Worm (Caenorhabditis elegans) whole organism, young adult: Measurements from ENCODE around the gene nhr-201.

ENCODE experiments used
- B0019.2 ChIP-seq: fragments of 200-800 bp; sonication (Bioruptor generic); conservative IDR thresholded peaks from 2 replicates; pipeline ENCODE4 v1.3.6; 2022; ENCODE audit warnings: missing genetic modification reagents, missing genetic modification characterization, missing compliant biosample characterization
- B0035.1 ChIP-seq: sonication (generic microtip); optimal IDR thresholded peaks from 2 replicates; lab custom pipeline; 2016; ENCODE audit warnings: missing genetic modification characterization, mild to moderate bottlenecking, missing compliant biosample characterization, missing genotype, missing genetic modification reagents
- F52B5.7 ChIP-seq: sonication (generic microtip); optimal IDR thresholded peaks from 2 replicates; lab custom pipeline; 2016; ENCODE audit warnings: mild to moderate bottlenecking, missing genetic modification characterization, missing compliant biosample characterization
- F57C9.4 ChIP-seq: sonication (generic microtip); optimal IDR thresholded peaks from 2 replicates; lab custom pipeline; 2017; ENCODE audit warnings: mild to moderate bottlenecking, missing genetic modification characterization, missing compliant biosample characterization
- K11D2.4 ChIP-seq: fragments of 200-800 bp; sonication (Bioruptor generic); IDR thresholded peaks from 2 replicates; pipeline ENCODE4 v1.3.6; 2022; ENCODE audit warnings: missing genetic modification reagents, missing genetic modification characterization, missing compliant biosample characterization
- T07F8.4 ChIP-seq: sonication (generic microtip); optimal IDR thresholded peaks from 2 replicates; lab custom pipeline; 2016; ENCODE audit warnings: mild to moderate bottlenecking, missing genetic modification characterization, moderate library complexity, missing compliant biosample characterization
- Y53F4B.3 ChIP-seq: fragments of 200-800 bp; sonication (Bioruptor generic); IDR thresholded peaks from 2 replicates; pipeline ENCODE4 v1.3.6; 2022; ENCODE audit warnings: missing genetic modification reagents, missing genetic modification characterization, missing compliant biosample characterization
- akir-1 ChIP-seq: fragments of 200-800 bp; sonication (Bioruptor generic); optimal IDR thresholded peaks from 2 replicates; lab custom pipeline; 2018; ENCODE audit warnings: mild to moderate bottlenecking, missing genetic modification characterization, moderate library complexity, missing compliant biosample characterization
- attf-3 ChIP-seq: fragments of 200-800 bp; sonication (Bioruptor generic); conservative IDR thresholded peaks from 2 replicates; pipeline ENCODE4 v1.3.6; 2022; ENCODE audit warnings: missing genetic modification reagents, missing genetic modification characterization, missing compliant biosample characterization
- attf-6 ChIP-seq: fragments of 200-800 bp; sonication (Bioruptor generic); IDR thresholded peaks from 2 replicates; pipeline ENCODE4 v1.3.6; 2022; ENCODE audit warnings: missing genetic modification reagents, missing genetic modification characterization, missing compliant biosample characterization
- bed-1 ChIP-seq: fragments of 200-800 bp; sonication (Bioruptor generic); IDR thresholded peaks from 2 replicates; pipeline ENCODE4 v1.3.6; 2022; ENCODE audit warnings: missing genetic modification reagents, missing genetic modification characterization, missing compliant biosample characterization
- bed-2 ChIP-seq: fragments of 200-800 bp; sonication (Bioruptor generic); IDR thresholded peaks from 2 replicates; pipeline ENCODE4 v1.3.6; 2022; ENCODE audit warnings: missing genetic modification reagents, missing genetic modification characterization, missing compliant biosample characterization
- cebp-1 ChIP-seq, 2 experiments: fragments of 200-800 bp in 1 of 2; sonication (Bioruptor generic) in 1 of 2; sonication (generic microtip) in 1 of 2; IDR thresholded peaks in 1 of 2; optimal IDR thresholded peaks in 1 of 2; 2 replicates each; pipeline versions ENCODE4 v1.3.6 to Lab custom; 2017 to 2022; ENCODE audit warnings: missing compliant biosample characterization in 2 of 2, missing genetic modification characterization in 2 of 2, mild to moderate bottlenecking in 1 of 2, missing genetic modification reagents in 1 of 2, moderate library complexity in 1 of 2
- ceh-27 ChIP-seq: fragments of 200-800 bp; sonication (Bioruptor generic); optimal IDR thresholded peaks from 2 replicates; lab custom pipeline; 2018; ENCODE audit warnings: mild to moderate bottlenecking, missing genetic modification characterization, moderate library complexity, missing compliant biosample characterization
- ceh-40 ChIP-seq: fragments of 200-800 bp; sonication (Bioruptor generic); IDR thresholded peaks from 2 replicates; pipeline ENCODE4 v1.3.6; 2022; ENCODE audit warnings: missing genetic modification characterization, missing compliant biosample characterization
- dpl-1 ChIP-seq: fragments of 150-350 bp; optimal IDR thresholded peaks from 2 replicates; lab custom pipeline; 2014; ENCODE audit warnings: missing biosample characterization, missing genetic modification reagents, missing genetic modification characterization
- lin-26 ChIP-seq: fragments of 200-800 bp; sonication (Bioruptor generic); IDR thresholded peaks from 2 replicates; pipeline ENCODE4 v1.3.6; 2022; ENCODE audit warnings: missing genetic modification reagents, missing genetic modification characterization, missing compliant biosample characterization
- lsl-1 ChIP-seq: fragments of 200-800 bp; sonication (Bioruptor generic); optimal IDR thresholded peaks from 2 replicates; lab custom pipeline; 2018; ENCODE audit warnings: mild to moderate bottlenecking, missing genetic modification characterization, moderate library complexity, missing compliant biosample characterization
- madf-3 ChIP-seq: fragments of 200-800 bp; sonication (Bioruptor generic); IDR thresholded peaks from 2 replicates; pipeline ENCODE4 v1.3.6; 2022; ENCODE audit warnings: missing genetic modification reagents, missing genetic modification characterization, missing compliant biosample characterization
- mcd-1 ChIP-seq: fragments of 200-800 bp; sonication (Bioruptor generic); IDR thresholded peaks from 2 replicates; pipeline ENCODE4 v1.3.6; 2022; ENCODE audit warnings: missing genetic modification reagents, missing genetic modification characterization, missing compliant biosample characterization
- nhr-120 ChIP-seq: fragments of 200-800 bp; sonication (Bioruptor generic); IDR thresholded peaks from 2 replicates; pipeline ENCODE4 v1.3.6; 2022; ENCODE audit warnings: missing genetic modification characterization, missing compliant biosample characterization
- nhr-80 ChIP-seq: sonication (generic microtip); optimal IDR thresholded peaks from 2 replicates; lab custom pipeline; 2016; ENCODE audit warnings: missing genetic modification characterization, missing compliant biosample characterization
- pha-4 ChIP-seq: fragments of 150-350 bp; sonication (generic microtip); optimal IDR thresholded peaks from 2 replicates; lab custom pipeline; 2014; ENCODE audit warnings: missing biosample characterization, missing genetic modification reagents, missing genetic modification characterization
- rcor-1 ChIP-seq: fragments of 200-800 bp; sonication (Bioruptor generic); IDR thresholded peaks from 2 replicates; pipeline ENCODE4 v1.3.6; 2022; ENCODE audit warnings: missing genetic modification reagents, missing genetic modification characterization, missing compliant biosample characterization
- rec-8 ChIP-seq, 2 experiments: sonication (generic microtip); optimal IDR thresholded peaks; 2 replicates each; lab custom pipeline; 2016; ENCODE audit warnings: mild to moderate bottlenecking in 2 of 2, missing genetic modification characterization in 2 of 2, missing genetic modification reagents in 2 of 2, missing genotype in 2 of 2, missing biosample characterization in 1 of 2, missing compliant biosample characterization in 1 of 2, moderate library complexity in 1 of 2
- snpc-4 ChIP-seq, 5 experiments: fragments of 150-350 bp in 1 of 5; sonication (generic microtip) in 4 of 5; optimal IDR thresholded peaks; 2 replicates each; lab custom pipeline; 2014 to 2018; ENCODE audit warnings: missing genetic modification characterization in 5 of 5, missing biosample characterization in 3 of 5, antibody characterized with exemption in 2 of 5, mild to moderate bottlenecking in 2 of 5, missing compliant biosample characterization in 2 of 5, missing genotype in 2 of 5, moderate library complexity in 2 of 5, missing genetic modification reagents in 1 of 5
- tbx-9 ChIP-seq: sonication (generic microtip); optimal IDR thresholded peaks from 2 replicates; lab custom pipeline; 2016; ENCODE audit warnings: borderline replicate concordance, missing genetic modification characterization, inconsistent platforms, missing compliant biosample characterization
- tlf-1 ChIP-seq: fragments of 200-800 bp; sonication (Bioruptor generic); optimal IDR thresholded peaks from 2 replicates; lab custom pipeline; 2018; ENCODE audit warnings: mild to moderate bottlenecking, missing genetic modification characterization, missing compliant biosample characterization
- xnd-1 ChIP-seq: sonication (generic microtip); optimal IDR thresholded peaks from 2 replicates; lab custom pipeline; 2016; ENCODE audit warnings: missing genotype, missing genetic modification reagents, missing genetic modification characterization, missing compliant biosample characterization
- zfh-2 ChIP-seq: fragments of 200-800 bp; sonication (Bioruptor generic); conservative IDR thresholded peaks from 2 replicates; pipeline ENCODE4 v1.3.6; 2022; ENCODE audit warnings: missing genetic modification reagents, missing genetic modification characterization, missing compliant biosample characterization
- ztf-6 ChIP-seq: fragments of 200-800 bp; sonication (Bioruptor generic); IDR thresholded peaks from 2 replicates; pipeline ENCODE4 v1.3.6; 2022; ENCODE audit warnings: missing genetic modification reagents, missing genetic modification characterization, missing compliant biosample characterization

nhr-201 gene

DNA sequence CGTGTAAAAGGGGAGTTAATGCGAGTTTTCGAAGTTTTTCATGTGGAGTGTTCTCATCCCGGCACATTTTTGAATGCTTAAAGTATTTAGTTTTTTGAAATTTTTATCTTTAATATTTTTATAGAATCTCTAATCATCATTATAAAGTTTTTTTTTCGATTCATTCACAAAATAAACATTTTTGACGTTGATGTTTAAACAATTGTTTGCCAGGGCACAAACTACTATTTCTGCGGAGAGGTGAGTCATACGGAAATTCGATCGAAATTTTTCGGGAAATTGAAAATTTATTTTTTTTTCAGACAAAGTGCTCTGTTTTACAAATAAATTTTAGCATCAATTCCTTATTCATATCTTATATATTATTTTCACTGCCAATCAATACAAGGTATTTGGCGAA is 11.1 kb upstream of the nhr-201 start, which contains the start of gene nhr-98:
TSS of gene nhr-98 (plus strand) at position 301 of the 400 bp plus-strand sequence.
- TF ChIP-seq B0035.1 (no peak), rec-8 (tag; optimal IDR thresholded peaks at IDR 0.05; lab: Kevin White, UChicago) (no peak), mcd-1 (GFP tag; lab: Robert Waterston, UW) (no peak), snpc-4 (GFP tag; optimal IDR thresholded peaks at IDR 0.05; lab: Kevin White, UChicago) (no peak), snpc-4 (tag; optimal IDR thresholded peaks at IDR 0.05; lab: Kevin White, UChicago) (no peak), tbx-9 (tag; lab: Kevin White, UChicago) (no peak), ceh-27 (GFP tag; lab: Kevin White, UChicago) (no peak), ceh-40 (GFP tag; lab: Robert Waterston, UW) (no peak), tlf-1 (no peak), xnd-1 (tag; lab: Kevin White, UChicago) (no peak), attf-3 (no peak), F52B5.7 (no peak), K11D2.4 (no peak), T07F8.4 (tag; lab: Kevin White, UChicago) (no peak)
- TF ChIP-seq, all 124 proteins: peak for 0

DNA sequence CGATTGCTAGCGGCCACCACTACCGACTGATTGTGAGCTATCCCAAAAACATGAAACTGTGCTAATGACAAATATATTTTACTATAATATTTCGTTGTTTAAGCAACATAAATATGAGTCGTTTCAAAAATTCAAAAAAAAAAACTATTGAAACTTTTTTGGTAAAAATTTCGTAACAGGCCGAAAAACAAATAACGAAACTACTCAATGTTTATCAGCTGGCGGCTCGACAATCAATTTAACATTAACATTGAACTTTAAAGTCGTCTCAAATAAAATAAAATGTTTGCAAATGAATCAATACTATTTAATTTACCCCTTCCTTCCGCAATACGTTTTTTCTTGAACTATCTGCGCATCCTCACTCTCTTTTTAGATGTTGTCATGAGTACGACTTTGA is 6.8 kb upstream of the nhr-201 start:
- TF ChIP-seq pha-4 (tag; lab: Kevin White, UChicago) (peak; percentile 5), cebp-1 (GFP tag; IDR thresholded peaks at IDR 0.05; lab: Robert Waterston, UW) (no peak), cebp-1 (tag; optimal IDR thresholded peaks at IDR 0.05; lab: Kevin White, UChicago) (peak; percentile 72), madf-3 (GFP tag; lab: Robert Waterston, UW) (no peak), nhr-120 (no peak), F57C9.4 (tag; lab: Kevin White, UChicago) (no peak), bed-1 (GFP tag; lab: Robert Waterston, UW) (no peak), akir-1 (GFP tag; lab: Kevin White, UChicago) (no peak)

DNA sequence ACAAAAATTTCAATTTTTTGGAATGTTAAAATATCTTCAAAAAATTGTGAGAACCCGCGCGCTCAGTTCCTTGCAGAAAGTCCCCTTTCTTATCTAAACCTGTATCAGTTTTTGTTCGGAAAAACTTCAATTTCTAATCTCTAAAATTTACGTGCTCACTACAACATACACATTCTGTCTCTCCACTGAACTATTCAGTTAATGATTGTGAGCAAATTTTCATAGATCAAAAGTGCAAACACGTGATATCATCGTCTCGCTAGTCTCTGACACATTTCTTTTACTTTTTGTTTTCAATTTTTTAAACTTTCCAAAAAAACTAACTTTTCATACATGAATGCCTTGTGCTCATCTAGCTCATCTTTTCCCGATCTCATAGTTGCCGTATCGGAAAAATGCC is 5.2 kb upstream of the nhr-201 start, which contains the start of gene nhr-203:
TSS of gene nhr-203 (plus strand) at position 332 of the 400 bp plus-strand sequence.
- TF ChIP-seq nhr-80 (tag; lab: Kevin White, UChicago) = peak; percentile 67
- TF ChIP-seq zfh-2 (GFP tag; lab: Robert Waterston, UW) = no peak

DNA sequence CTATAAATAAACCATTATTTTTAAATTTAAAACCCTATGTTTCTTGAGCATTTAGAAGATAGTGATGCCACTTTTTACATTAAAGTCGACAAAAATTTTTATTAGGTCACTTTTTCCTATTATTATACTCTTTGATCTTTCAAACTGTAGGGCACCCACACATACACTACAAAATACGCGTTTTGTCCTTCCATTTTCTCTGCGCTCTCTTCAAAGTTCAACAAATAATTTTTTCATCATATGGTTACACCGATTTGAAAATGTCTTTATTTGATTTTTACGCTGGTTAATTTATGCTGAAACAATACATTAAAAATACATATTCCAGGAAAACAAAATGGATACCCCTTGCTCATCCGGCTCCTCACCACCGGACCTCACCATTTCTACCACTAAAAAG is 2.4 kb upstream of the nhr-201 start, which contains the start of gene nhr-202:
TSS of gene nhr-202 (plus strand) at position 326 of the 400 bp plus-strand sequence.
- TF ChIP-seq B0019.2 (GFP tag; lab: Robert Waterston, UW) = no peak
- peak; percentile 49 for TF ChIP-seq nhr-80 (tag; lab: Kevin White, UChicago)
- TF ChIP-seq, all 124 proteins: peak for 1

DNA sequence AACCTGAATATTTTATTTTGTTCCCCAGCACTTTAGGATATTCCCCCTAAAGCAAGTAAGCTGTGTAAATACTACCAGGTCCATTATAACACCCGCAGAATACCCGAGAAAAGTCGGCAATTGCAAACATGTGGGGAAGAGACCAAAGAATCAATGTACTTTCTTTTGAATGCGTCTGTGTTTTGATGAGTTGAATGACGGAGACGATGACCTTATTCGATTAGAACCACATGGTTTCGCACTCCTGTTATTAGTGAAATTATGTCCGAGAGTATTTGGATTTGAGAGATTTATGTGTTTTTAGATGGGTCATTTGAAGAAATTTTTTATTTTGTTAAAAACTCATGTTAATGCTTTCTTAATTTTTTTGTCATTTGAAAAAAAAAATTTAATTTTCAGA is 727 bp downstream of the nhr-201 start:
- TF ChIP-seq attf-3 (no peak), cebp-1 (GFP tag; IDR thresholded peaks at IDR 0.05; lab: Robert Waterston, UW) (no peak), cebp-1 (tag; optimal IDR thresholded peaks at IDR 0.05; lab: Kevin White, UChicago) (no peak), dpl-1 (GFP tag; lab: Kevin White, UChicago) (no peak)

DNA sequence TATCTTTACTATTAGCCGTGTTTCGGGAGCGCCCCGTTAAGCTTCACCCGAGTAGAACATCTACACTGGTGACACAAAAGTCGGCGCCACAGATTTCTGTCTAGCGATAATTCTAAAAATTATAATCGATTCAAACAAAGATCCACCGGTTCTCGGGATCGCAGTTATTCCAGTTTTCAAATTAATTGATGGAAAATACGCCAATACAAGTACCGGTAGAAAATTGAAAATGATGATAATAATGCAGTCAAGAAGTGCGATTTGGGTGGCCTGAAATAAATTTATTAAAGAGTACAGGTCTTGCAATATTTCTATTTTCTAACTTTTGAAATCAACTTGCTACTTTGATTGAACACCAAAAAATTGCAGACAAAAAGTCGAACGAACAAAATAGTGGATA is 2.9 kb downstream of the nhr-201 start:
- TF ChIP-seq attf-6 (GFP tag; lab: Robert Waterston, UW) = no peak
- no peak for TF ChIP-seq rcor-1 (GFP tag; lab: Robert Waterston, UW)
- TF ChIP-seq Y53F4B.3 (GFP tag; lab: Robert Waterston, UW) = no peak
- TF ChIP-seq lin-26 (GFP tag; lab: Robert Waterston, UW) = no peak
- no peak for TF ChIP-seq bed-2
- TF ChIP-seq xnd-1 (tag; lab: Kevin White, UChicago) = no peak
- TF ChIP-seq ztf-6 (GFP tag; lab: Robert Waterston, UW) = no peak
- TF ChIP-seq lsl-1 (GFP tag; lab: Kevin White, UChicago) = no peak
